Worm (Caenorhabditis elegans) whole organism, late embryonic: ENCODE results near the gene srv-10.

Experiments
- C08G9.2 ChIP-seq: sonication (generic microtip); optimal IDR thresholded peaks from 2 replicates; lab custom pipeline; 2016; ENCODE audit warnings: mild to moderate bottlenecking, missing genetic modification characterization, moderate library complexity, missing compliant biosample characterization
- K02D7.2 ChIP-seq: sonication (generic microtip); optimal IDR thresholded peaks from 2 replicates; lab custom pipeline; 2017; ENCODE audit warnings: mild to moderate bottlenecking, missing genetic modification characterization, missing compliant biosample characterization
- T23F11.4 ChIP-seq: fragments of 200-800 bp; sonication (Bioruptor generic); optimal IDR thresholded peaks from 2 replicates; lab custom pipeline; 2018; ENCODE audit warnings: mild to moderate bottlenecking, missing genetic modification characterization, missing compliant biosample characterization
- Y22D7AL.16 ChIP-seq: sonication (generic microtip); optimal IDR thresholded peaks from 2 replicates; lab custom pipeline; 2016; ENCODE audit warnings: missing genetic modification characterization, missing compliant biosample characterization
- ama-1 ChIP-seq: fragments of 150-350 bp; optimal IDR thresholded peaks from 2 replicates; lab custom pipeline; 2014
- ceh-14 ChIP-seq: sonication (generic microtip); optimal IDR thresholded peaks from 2 replicates; lab custom pipeline; 2016; ENCODE audit warnings: missing genotype, missing genetic modification characterization, missing compliant biosample characterization
- ceh-18 ChIP-seq: sonication (generic microtip); optimal IDR thresholded peaks from 2 replicates; lab custom pipeline; 2016; ENCODE audit warnings: missing genetic modification characterization, missing compliant biosample characterization
- ceh-2 ChIP-seq: sonication (generic microtip); optimal IDR thresholded peaks from 2 replicates; lab custom pipeline; 2016; ENCODE audit warnings: missing genotype, missing genetic modification characterization, missing compliant biosample characterization
- ceh-34 ChIP-seq: sonication (generic microtip); optimal IDR thresholded peaks from 2 replicates; lab custom pipeline; 2016; ENCODE audit warnings: mild to moderate bottlenecking, missing genetic modification characterization, missing compliant biosample characterization
- ceh-45 ChIP-seq: fragments of 200-800 bp; sonication (Bioruptor generic); IDR thresholded peaks from 2 replicates; pipeline ENCODE4 v1.3.6; 2022; ENCODE audit warnings: missing genetic modification reagents, missing genetic modification characterization, missing compliant biosample characterization
- ceh-9 ChIP-seq: sonication (generic microtip); optimal IDR thresholded peaks from 2 replicates; lab custom pipeline; 2016; ENCODE audit warnings: mild to moderate bottlenecking, missing genetic modification characterization, inconsistent platforms, missing compliant biosample characterization
- dve-1 ChIP-seq: sonication (generic microtip); optimal IDR thresholded peaks from 2 replicates; lab custom pipeline; 2017; ENCODE audit warnings: antibody characterized with exemption, mild to moderate bottlenecking, missing genetic modification characterization, missing compliant biosample characterization
- elt-2 ChIP-seq: sonication (generic microtip); optimal IDR thresholded peaks from 2 replicates; lab custom pipeline; 2016; ENCODE audit warnings: missing genetic modification reagents, missing genetic modification characterization, missing compliant biosample characterization
- ets-4 ChIP-seq: sonication (generic microtip); optimal IDR thresholded peaks from 2 replicates; lab custom pipeline; 2016; ENCODE audit warnings: missing genetic modification characterization, missing compliant biosample characterization
- fax-1 ChIP-seq: sonication (generic microtip); optimal IDR thresholded peaks from 2 replicates; lab custom pipeline; 2016; ENCODE audit warnings: missing genotype, missing genetic modification characterization, missing compliant biosample characterization
- gmeb-2 ChIP-seq: sonication (generic microtip); optimal IDR thresholded peaks from 2 replicates; lab custom pipeline; 2016; ENCODE audit warnings: missing genetic modification characterization, inconsistent platforms, missing compliant biosample characterization
- hlh-13 ChIP-seq: fragments of 200-800 bp; sonication (Bioruptor generic); optimal IDR thresholded peaks from 2 replicates; lab custom pipeline; 2018; ENCODE audit warnings: mild to moderate bottlenecking, missing genetic modification characterization, missing compliant biosample characterization
- lim-6 ChIP-seq: sonication (generic microtip); optimal IDR thresholded peaks from 2 replicates; lab custom pipeline; 2016; ENCODE audit warnings: missing genetic modification characterization, missing compliant biosample characterization
- madf-2 ChIP-seq: sonication (generic microtip); optimal IDR thresholded peaks from 2 replicates; lab custom pipeline; 2017; ENCODE audit warnings: missing genetic modification characterization, missing compliant biosample characterization
- mec-3 ChIP-seq: sonication (generic microtip); optimal IDR thresholded peaks from 2 replicates; lab custom pipeline; 2016; ENCODE audit warnings: borderline replicate concordance, missing genetic modification characterization, missing compliant biosample characterization
- nfya-1 ChIP-seq: sonication (generic microtip); optimal IDR thresholded peaks from 2 replicates; lab custom pipeline; 2017; ENCODE audit warnings: missing genetic modification characterization, mild to moderate bottlenecking, missing compliant biosample characterization, antibody characterized with exemption, moderate library complexity
- pag-3 ChIP-seq: sonication (generic microtip); optimal IDR thresholded peaks from 2 replicates; lab custom pipeline; 2016; ENCODE audit warnings: missing compliant biosample characterization, missing genetic modification characterization, borderline replicate concordance
- pha-4 ChIP-seq: fragments of 150-350 bp; optimal IDR thresholded peaks from 2 replicates; lab custom pipeline; 2018; ENCODE audit warnings: missing biosample characterization, missing genetic modification reagents, missing genetic modification characterization
- pqm-1 ChIP-seq: sonication (generic microtip); optimal IDR thresholded peaks from 2 replicates; lab custom pipeline; 2016; ENCODE audit warnings: missing genetic modification characterization, missing compliant biosample characterization
- ref-2 ChIP-seq: sonication (generic microtip); optimal IDR thresholded peaks from 2 replicates; lab custom pipeline; 2016; ENCODE audit warnings: missing genetic modification characterization, missing compliant biosample characterization
- rnt-1 ChIP-seq: sonication (generic microtip); optimal IDR thresholded peaks from 2 replicates; lab custom pipeline; 2016; ENCODE audit warnings: missing genetic modification characterization, missing compliant biosample characterization
- sox-4 ChIP-seq: sonication (generic microtip); optimal IDR thresholded peaks from 2 replicates; lab custom pipeline; 2017; ENCODE audit warnings: mild to moderate bottlenecking, missing genetic modification characterization, inconsistent platforms, missing compliant biosample characterization
- tbx-7 ChIP-seq: sonication (generic microtip); optimal IDR thresholded peaks from 2 replicates; lab custom pipeline; 2016; ENCODE audit warnings: missing genotype, missing genetic modification characterization, missing compliant biosample characterization
- ttx-3 ChIP-seq: sonication (generic microtip); optimal IDR thresholded peaks from 2 replicates; lab custom pipeline; 2016; ENCODE audit warnings: missing genetic modification reagents, missing genetic modification characterization, missing compliant biosample characterization
- unc-42 ChIP-seq: sonication (generic microtip); optimal IDR thresholded peaks from 2 replicates; lab custom pipeline; 2016; ENCODE audit warnings: missing genotype, missing genetic modification characterization, missing compliant biosample characterization

Gene srv-10

DNA sequence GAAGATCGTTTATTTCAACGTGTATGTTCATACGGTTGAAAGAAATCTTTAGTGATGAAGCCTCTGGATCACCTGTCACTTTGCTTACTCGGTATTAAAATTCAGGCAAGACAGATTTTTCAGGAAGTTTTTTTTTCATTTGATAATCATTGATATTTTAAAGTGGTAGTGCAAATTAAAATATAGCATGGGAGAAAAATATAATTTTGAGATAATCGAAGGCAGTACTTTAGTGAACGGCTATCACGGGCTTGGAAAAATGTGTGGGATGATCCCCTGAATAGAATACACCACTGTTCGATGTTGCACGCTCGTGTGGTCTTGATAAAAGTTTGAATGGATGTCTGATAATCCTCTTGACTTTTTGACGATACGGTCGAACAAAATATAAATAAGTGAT lies 3.7 kb downstream of the srv-10 start:
- TF ChIP-seq ceh-34 (tag; lab: Kevin White, UChicago) (no peak), sox-4 (tag; lab: Kevin White, UChicago) (no peak), tbx-7 (tag; lab: Kevin White, UChicago) (no peak), ama-1 (lab: Kevin White, UChicago) (no peak)

- TF ChIP-seq ttx-3 (tag; lab: Kevin White, UChicago) (no peak), T23F11.4 (GFP tag; lab: Kevin White, UChicago) (no peak), dve-1 (no peak), tbx-7 (tag; lab: Kevin White, UChicago) (no peak), ceh-2 (tag; lab: Kevin White, UChicago) (no peak), elt-2 (no peak), fax-1 (no peak), pqm-1 (tag; lab: Kevin White, UChicago) (no peak), pag-3 (tag; lab: Kevin White, UChicago) (no peak), lim-6 (tag; lab: Kevin White, UChicago) (no peak), ceh-18 (tag; lab: Kevin White, UChicago) (no peak), rnt-1 (tag; lab: Kevin White, UChicago) (no peak), K02D7.2 (tag; lab: Kevin White, UChicago) (no peak), Y22D7AL.16 (no peak), sox-4 (tag; lab: Kevin White, UChicago) (no peak), ceh-45 (no peak)
These were observed 5.0 kb downstream of the srv-10 start, which contains the start of gene srd-19 for ce11 chrV:13428660-13429059. Gene srd-19 (minus strand): TSS chrV:13428760.

- TF ChIP-seq madf-2 (no peak), tbx-7 (tag; lab: Kevin White, UChicago) (no peak), ceh-14 (no peak), fax-1 (no peak), hlh-13 (GFP tag; lab: Kevin White, UChicago) (no peak)
These were observed 8.7 kb downstream of the srv-10 start, which contains the start of gene srd-17 for ce11 chrV:13432364-13432763. Gene srd-17 (minus strand): TSS chrV:13432714.

DNA sequence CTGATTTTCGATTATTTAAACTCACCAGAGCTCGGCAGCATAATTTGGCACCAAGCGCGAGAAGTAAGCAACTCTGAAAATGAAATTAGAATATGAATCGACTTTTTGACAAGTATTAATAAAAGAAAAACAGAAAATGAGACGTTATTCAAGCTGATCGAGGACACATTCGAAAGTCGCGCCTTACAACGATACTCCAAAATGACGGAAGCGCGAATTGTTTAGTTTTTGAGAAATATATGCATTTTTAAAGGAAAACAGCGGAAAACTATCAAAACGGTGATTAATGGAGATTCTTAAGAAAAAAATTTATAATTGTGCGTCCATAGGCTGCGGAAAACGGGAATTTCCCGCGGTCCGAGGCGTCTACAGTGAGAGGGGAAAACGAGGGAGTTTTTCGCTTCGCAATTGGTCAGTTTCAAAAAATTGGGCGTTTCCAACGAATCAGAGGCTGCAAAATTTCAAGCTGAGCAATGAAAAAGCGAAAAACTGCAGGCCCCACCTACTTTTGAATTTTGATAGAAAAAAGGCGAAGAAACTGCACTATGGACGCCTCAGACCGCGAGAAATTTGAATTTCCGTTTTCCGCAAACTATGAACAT lies 13.9 kb downstream of the srv-10 start, which contains the start of gene mes-4:
Gene mes-4, minus strand, starts transcription at position 73 of the 602 bp plus-strand sequence.
- peak; percentile 85 for TF ChIP-seq nfya-1
- no peak for TF ChIP-seq ets-4 (tag; lab: Kevin White, UChicago)

DNA sequence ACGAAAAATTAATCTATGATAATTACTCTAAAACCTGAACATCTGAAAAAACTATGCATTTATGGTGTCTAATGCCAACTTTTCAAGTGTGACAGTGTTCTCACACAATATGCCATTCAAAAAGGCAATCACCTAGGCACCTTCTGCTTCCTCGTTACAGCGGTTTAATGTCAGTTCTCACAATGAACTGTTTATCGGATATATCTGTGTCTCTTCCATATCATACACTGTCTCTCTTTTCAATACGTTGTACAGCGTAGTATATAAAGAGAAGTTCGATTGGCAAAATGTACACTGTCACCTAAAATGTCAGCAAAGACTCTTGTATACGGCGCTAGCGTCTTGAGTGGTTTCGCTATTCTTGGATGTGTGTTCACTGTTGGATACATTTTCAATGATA lies 18.0 kb downstream of the srv-10 start, which contains the start of gene col-162:
Gene col-162, plus strand, starts transcription at position 301 of the 400 bp plus-strand sequence.
- TF ChIP-seq pag-3 (tag; lab: Kevin White, UChicago) (no peak), madf-2 (no peak), ceh-9 (no peak), gmeb-2 (no peak), ceh-18 (tag; lab: Kevin White, UChicago) (no peak)

DNA sequence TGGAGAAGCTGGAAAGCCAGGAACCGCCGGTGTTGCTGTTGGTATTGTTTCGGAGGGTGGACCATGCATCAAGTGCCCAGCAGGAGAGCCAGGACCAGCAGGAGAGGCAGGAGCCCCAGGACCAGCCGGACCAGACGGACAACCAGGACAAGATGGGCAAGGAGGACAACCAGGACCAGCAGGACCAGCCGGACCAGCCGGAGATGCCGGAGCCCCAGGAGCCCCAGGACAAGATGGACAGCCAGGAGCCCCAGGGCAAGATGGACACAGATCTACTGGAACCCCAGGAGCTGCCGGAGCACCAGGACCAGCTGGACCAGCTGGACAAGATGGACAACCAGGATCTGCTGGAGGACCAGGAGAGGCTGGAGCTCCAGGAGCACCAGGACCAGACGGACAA lies 19.1 kb downstream of the srv-10 start:
- TF ChIP-seq ref-2 (tag; lab: Kevin White, UChicago), result no peak
- no peak for TF ChIP-seq mec-3 (tag; lab: Kevin White, UChicago)
- no peak for TF ChIP-seq sox-4 (tag; lab: Kevin White, UChicago)
- TF ChIP-seq pqm-1 (tag; lab: Kevin White, UChicago), result no peak
- TF ChIP-seq nfya-1, result no peak
- TF ChIP-seq C08G9.2 (tag; lab: Kevin White, UChicago), result no peak
- no peak for TF ChIP-seq unc-42 (tag; lab: Kevin White, UChicago)
- TF ChIP-seq pha-4 (tag; lab: Kevin White, UChicago), result no peak
